Fruit fly (Drosophila melanogaster): ENCODE results near the gene IleRS.

IleRS gene

dm6 chr3L:22262797-22263423, 25.6 kb upstream of the IleRS start, which contains the start of the genes Rich and Ddx1 (continued):
- peak; percentile 38; the same call in 1 of the 2 replicates for TF ChIP-seq Xrp1 (GFP tag; IDR thresholded peaks at IDR 0.05)
- TF ChIP-seq CG8924 (tag; optimal IDR thresholded peaks at IDR 0.05) = peak; percentile 55
- TF ChIP-seq jing (GFP tag; optimal IDR thresholded peaks at IDR 0.05) = no peak
- peak; percentile 35 for TF ChIP-seq CG3065 (GFP tag; optimal IDR thresholded peaks at IDR 0.05)
- TF ChIP-seq CHES-1-like (GFP tag; optimal IDR thresholded peaks at IDR 0.05) = peak; percentile 36
- TF ChIP-seq Chrac-16 (GFP tag; optimal IDR thresholded peaks at IDR 0.05) = peak; percentile 28
- TF ChIP-seq Camta (GFP tag; optimal IDR thresholded peaks at IDR 0.05) = peak; percentile 13
- TF ChIP-seq corto (GFP tag; optimal IDR thresholded peaks at IDR 0.05) = peak; percentile 26
- TF ChIP-seq Lhr (GFP tag; optimal IDR thresholded peaks at IDR 0.05) = peak; percentile 56
- TF ChIP-seq CG8944 (GFP tag; optimal IDR thresholded peaks at IDR 0.05) = peak; percentile 22
- TF ChIP-seq HHEX (GFP tag; optimal IDR thresholded peaks at IDR 0.05) = peak; percentile 38
- peak; percentile 36 for TF ChIP-seq CG9609 (GFP tag; optimal IDR thresholded peaks at IDR 0.05)
- TF ChIP-seq ken (GFP tag; IDR thresholded peaks at IDR 0.05) = 0 out of 3 replicates have a peak, but pooled peaks have one; percentile 9
- peak; percentile 57 for TF ChIP-seq pzg (GFP tag; optimal IDR thresholded peaks at IDR 0.05)
- TF ChIP-seq Hr3 (GFP tag; optimal IDR thresholded peaks at IDR 0.05) = peak; percentile 69
- peak; percentile 43 to 52 for TF ChIP-seq dpn (GFP tag; optimal IDR thresholded peaks at IDR 0.05)
- peak; percentile 48; the same call in 1 of the 3 replicates for TF ChIP-seq CG6791 (GFP tag; IDR thresholded peaks at IDR 0.05; ENCODE audit: partially characterized antibody)
- no peak for TF ChIP-seq H2.0 (GFP tag; IDR thresholded peaks at IDR 0.05)
- TF ChIP-seq pho (GFP tag; optimal IDR thresholded peaks at IDR 0.05) = peak; percentile 18
- TF ChIP-seq CG9797 (GFP tag; optimal IDR thresholded peaks at IDR 0.05) = peak; percentile 27
- peak; percentile 65 for TF ChIP-seq HmgZ (tag; optimal IDR thresholded peaks at IDR 0.05)
- peak; percentile 9 for TF ChIP-seq Hmx (GFP tag; optimal IDR thresholded peaks at IDR 0.05)
- TF ChIP-seq CG15514 (GFP tag; optimal IDR thresholded peaks at IDR 0.05) = peak; percentile 98
- peak; percentile 44 for TF ChIP-seq CG12104 (GFP tag; optimal IDR thresholded peaks at IDR 0.05)
- no peak for TF ChIP-seq sr (GFP tag; IDR thresholded peaks at IDR 0.05)
- TF ChIP-seq Ets97D (GFP tag; optimal IDR thresholded peaks at IDR 0.05) = peak; percentile 19
- no peak for TF ChIP-seq eyg (GFP tag; optimal IDR thresholded peaks at IDR 0.05)
- peak; percentile 23 for TF ChIP-seq CG17385 (GFP tag; optimal IDR thresholded peaks at IDR 0.05)
- peak; percentile 36 for TF ChIP-seq Antp (GFP tag; optimal IDR thresholded peaks at IDR 0.05)
- peak; percentile 56 for TF ChIP-seq CG7839 (tag; optimal IDR thresholded peaks at IDR 0.05)
- TF ChIP-seq bsh (GFP tag; optimal IDR thresholded peaks at IDR 0.05) = peak in 1 of 2 experiments; percentile 39
- peak; percentile 55 for TF ChIP-seq dmrt11E (tag; optimal IDR thresholded peaks at IDR 0.05)
- TF ChIP-seq CG1529 (GFP tag; optimal IDR thresholded peaks at IDR 0.05) = peak; percentile 42
- no peak for TF ChIP-seq prd (optimal IDR thresholded peaks at IDR 0.05)
- TF ChIP-seq prd (GFP tag; IDR thresholded peaks at IDR 0.05) = peak; percentile 55
- no peak for TF ChIP-seq al (GFP tag; IDR thresholded peaks at IDR 0.05)
- no peak for TF ChIP-seq CG30431 (GFP tag; optimal IDR thresholded peaks at IDR 0.05)
- TF ChIP-seq row (GFP tag; IDR thresholded peaks at IDR 0.05) = peak; percentile 89
- TF ChIP-seq CG9932 (GFP tag; IDR thresholded peaks at IDR 0.05) = peak; percentile 62
- peak; percentile 8 for TF ChIP-seq Dip3 (GFP tag; optimal IDR thresholded peaks at IDR 0.05)
- TF ChIP-seq CG11456 (GFP tag; IDR thresholded peaks at IDR 0.05) = peak; percentile 6; the same call in 1 of the 3 replicates
- TF ChIP-seq CG17361 (GFP tag; IDR thresholded peaks at IDR 0.05) = peak; percentile 84
- peak; percentile 45 for TF ChIP-seq CG3995 (GFP tag; optimal IDR thresholded peaks at IDR 0.05)
- TF ChIP-seq CG10979 (tag; optimal IDR thresholded peaks at IDR 0.05) = peak; percentile 32
- TF ChIP-seq CG3838 (GFP tag; optimal IDR thresholded peaks at IDR 0.05) = no peak
- TF ChIP-seq phol (tag; optimal IDR thresholded peaks at IDR 0.05) = peak; percentile 60
- peak; percentile 7 for TF ChIP-seq CG15696 (tag; optimal IDR thresholded peaks at IDR 0.05)
- TF ChIP-seq CG13424 (tag; optimal IDR thresholded peaks at IDR 0.05) = peak; percentile 38
- TF ChIP-seq BEAF-32 (GFP tag; optimal IDR thresholded peaks at IDR 0.05) = peak; percentile 37
- TF ChIP-seq CG18764 (GFP tag; optimal IDR thresholded peaks at IDR 0.05) = peak; percentile 23

Data from whole organism, embryonic.